Fruit fly (Drosophila melanogaster) whole organism, pupa: ENCODE data around the gene CG6330.

Experiments used
- CG15710 ChIP-seq: fragments of 200-800 bp; sonication (Bioruptor generic); optimal IDR thresholded peaks from 2 replicates; lab custom pipeline; 2018; ENCODE audit warnings: missing biosample characterization, mild to moderate bottlenecking, missing genetic modification characterization, moderate library complexity
- CG17806 ChIP-seq: fragments of 200-800 bp; sonication (Bioruptor generic); optimal IDR thresholded peaks from 2 replicates; lab custom pipeline; 2018; ENCODE audit warnings: missing biosample characterization, mild to moderate bottlenecking, missing genetic modification characterization, moderate library complexity
- CG32121 ChIP-seq: fragments of 200-800 bp; sonication (Bioruptor generic); IDR thresholded peaks from 2 replicates; pipeline ENCODE4 v1.3.6; 2022; ENCODE audit warnings: missing biosample characterization, missing genetic modification characterization
- CG34367 ChIP-seq: fragments of 200-800 bp; sonication (Bioruptor generic); optimal IDR thresholded peaks from 2 replicates; lab custom pipeline; 2018; ENCODE audit warnings: missing biosample characterization, mild to moderate bottlenecking, missing genetic modification characterization
- CG8301 ChIP-seq: fragments of 200-800 bp; sonication (Bioruptor generic); optimal IDR thresholded peaks from 2 replicates; lab custom pipeline; 2018; ENCODE audit warnings: missing biosample characterization, mild to moderate bottlenecking, missing genetic modification characterization
- CG9948 ChIP-seq: fragments of 200-800 bp; sonication (Bioruptor generic); optimal IDR thresholded peaks from 2 replicates; lab custom pipeline; 2018; ENCODE audit warnings: missing biosample characterization, mild to moderate bottlenecking, missing genetic modification characterization, moderate library complexity
- EcR ChIP-seq: fragments of 200-800 bp; sonication (Bioruptor generic); optimal IDR thresholded peaks from 3 replicates; lab custom pipeline; 2019; ENCODE audit warnings: missing biosample characterization, missing genetic modification characterization, mild to moderate bottlenecking, moderate library complexity, missing genetic modification reagents
- Ets98B ChIP-seq: fragments of 200-800 bp; sonication (Bioruptor generic); IDR thresholded peaks from 2 replicates; pipeline ENCODE4 v1.3.6; 2022; ENCODE audit warnings: missing biosample characterization, missing genetic modification characterization
- Pif1B ChIP-seq: fragments of 200-800 bp; sonication (Bioruptor generic); optimal IDR thresholded peaks from 3 replicates; lab custom pipeline; 2016; ENCODE audit warnings: missing biosample characterization, missing genetic modification characterization
- Snoo ChIP-seq: fragments of 200-800 bp; sonication (Bioruptor generic); optimal IDR thresholded peaks from 3 replicates; lab custom pipeline; 2017; ENCODE audit warnings: missing biosample characterization, mild to moderate bottlenecking, missing genetic modification characterization, inconsistent platforms
- fd96Ca ChIP-seq: fragments of 200-800 bp; sonication (Bioruptor generic); IDR thresholded peaks from 3 replicates; pipeline ENCODE4 v1.3.6; 2022; ENCODE audit warnings: missing biosample characterization, missing genetic modification characterization
- rn ChIP-seq: fragments of 200-800 bp; sonication (Bioruptor generic); IDR thresholded peaks from 2 replicates; pipeline ENCODE4 v1.3.6; 2022; ENCODE audit warnings: missing biosample characterization, missing genetic modification characterization

- TF ChIP-seq fd96Ca (GFP tag; lab: Robert Waterston, UW) (no peak), Snoo (tag; lab: Kevin White, UChicago) (peak; percentile 73), CG8301 (tag; lab: Kevin White, UChicago) (no peak), CG32121 (GFP tag; lab: Robert Waterston, UW) (peak; percentile 61; the same call in 1 of the 2 replicates), CG15710 (tag; lab: Kevin White, UChicago) (peak; percentile 14), CG17806 (peak; percentile 52), EcR (peak; percentile 85), Pif1B (GFP tag; lab: Kevin White, UChicago) (peak; percentile 46), CG9948 (tag; lab: Kevin White, UChicago) (no peak), CG34367 (tag; lab: Kevin White, UChicago) (no peak), rn (GFP tag; lab: Robert Waterston, UW) (no peak), Ets98B (peak; percentile 46; the same call in 1 of the 2 replicates)
These were observed 31.7 kb upstream of the CG6330 start, which contains the start of gene CG31076 for dm6 chr3R:26989802-26990509.
